Worm (Caenorhabditis elegans) whole organism, L1 larva: ENCODE measurements around the gene C50F4.1.

Source experiments
- C16A3.4 ChIP-seq: fragments of 150-350 bp; optimal IDR thresholded peaks from 2 replicates; lab custom pipeline; 2014; ENCODE audit warnings: missing biosample characterization, missing genetic modification characterization
- aly-2 ChIP-seq: fragments of 150-350 bp; optimal IDR thresholded peaks from 2 replicates; lab custom pipeline; 2014; ENCODE audit warnings: missing biosample characterization, missing genetic modification characterization
- blmp-1 ChIP-seq: fragments of 150-350 bp; optimal IDR thresholded peaks from 2 replicates; lab custom pipeline; 2014; ENCODE audit warnings: missing biosample characterization, missing genetic modification characterization
- ceh-8 ChIP-seq: fragments of 200-800 bp; sonication (Bioruptor generic); optimal IDR thresholded peaks from 2 replicates; lab custom pipeline; 2018; ENCODE audit warnings: mild to moderate bottlenecking, missing genetic modification characterization, moderate library complexity, missing compliant biosample characterization
- dsc-1 ChIP-seq: sonication (generic microtip); optimal IDR thresholded peaks from 2 replicates; lab custom pipeline; 2016; ENCODE audit warnings: mild to moderate bottlenecking, missing genetic modification characterization, missing compliant biosample characterization
- efl-1 ChIP-seq, 4 experiments: fragments of 150-350 bp; optimal IDR thresholded peaks in 3 of 4; peaks in 1 of 4; 1 replicate in 1 of 4; 2 replicates in 3 of 4; lab custom pipeline; 2014; ENCODE audit warnings: missing biosample characterization in 2 of 4, missing genetic modification characterization in 2 of 4, missing genetic modification reagents in 2 of 4
- efl-3 ChIP-seq: fragments of 200-800 bp; sonication (Bioruptor generic); optimal IDR thresholded peaks from 2 replicates; lab custom pipeline; 2018; ENCODE audit warnings: mild to moderate bottlenecking, missing genetic modification characterization, missing compliant biosample characterization
- egl-27 ChIP-seq, 2 experiments: fragments of 150-350 bp in 1 of 2; sonication (generic microtip); optimal IDR thresholded peaks; 3 replicates each; lab custom pipeline; 2017 to 2018; ENCODE audit warnings: missing biosample characterization in 2 of 2, missing genetic modification characterization in 2 of 2, missing genetic modification reagents in 2 of 2
- elt-2 ChIP-seq: sonication (generic microtip); optimal IDR thresholded peaks from 2 replicates; lab custom pipeline; 2016; ENCODE audit warnings: missing genetic modification characterization, mild to moderate bottlenecking, inconsistent platforms, missing compliant biosample characterization, missing genetic modification reagents
- fkh-10 ChIP-seq: sonication (generic microtip); optimal IDR thresholded peaks from 2 replicates; lab custom pipeline; 2017; ENCODE audit warnings: missing biosample characterization, missing genetic modification reagents, missing genetic modification characterization
- fkh-4 ChIP-seq: sonication (generic microtip); optimal IDR thresholded peaks from 2 replicates; lab custom pipeline; 2016; ENCODE audit warnings: missing compliant biosample characterization, missing genetic modification characterization, borderline replicate concordance
- fkh-8 ChIP-seq: sonication (generic microtip); optimal IDR thresholded peaks from 2 replicates; lab custom pipeline; 2016; ENCODE audit warnings: mild to moderate bottlenecking, missing genetic modification characterization, missing compliant biosample characterization
- hlh-17 ChIP-seq: fragments of 200-800 bp; sonication (Bioruptor generic); optimal IDR thresholded peaks from 2 replicates; lab custom pipeline; 2018; ENCODE audit warnings: missing genetic modification characterization, mild to moderate bottlenecking, missing compliant biosample characterization, moderate library complexity, borderline replicate concordance
- hpl-2 ChIP-seq: fragments of 150-350 bp; optimal IDR thresholded peaks from 2 replicates; lab custom pipeline; 2014; ENCODE audit warnings: missing biosample characterization, missing genetic modification reagents, missing genetic modification characterization
- irx-1 ChIP-seq: sonication (generic microtip); optimal IDR thresholded peaks from 2 replicates; lab custom pipeline; 2016; ENCODE audit warnings: missing genetic modification characterization, missing compliant biosample characterization
- jun-1 ChIP-seq: fragments of 150-350 bp; optimal IDR thresholded peaks from 2 replicates; lab custom pipeline; 2014; ENCODE audit warnings: missing biosample characterization, missing genetic modification reagents, missing genetic modification characterization
- lin-13 ChIP-seq: fragments of 150-350 bp; optimal IDR thresholded peaks from 2 replicates; lab custom pipeline; 2014; ENCODE audit warnings: missing biosample characterization, missing genetic modification reagents, missing genetic modification characterization
- lin-14 ChIP-seq: fragments of 200-800 bp; sonication (Bioruptor generic); optimal IDR thresholded peaks from 2 replicates; lab custom pipeline; 2018; ENCODE audit warnings: mild to moderate bottlenecking, missing genetic modification characterization, moderate library complexity, missing compliant biosample characterization
- lin-35 ChIP-seq, 2 experiments: fragments of 150-350 bp; optimal IDR thresholded peaks; 2 replicates each; lab custom pipeline; 2014; ENCODE audit warnings: missing biosample characterization in 2 of 2, missing genetic modification characterization in 2 of 2, missing genetic modification reagents in 2 of 2
- mdl-1 ChIP-seq, 2 experiments: fragments of 150-350 bp; optimal IDR thresholded peaks; 2 replicates each; lab custom pipeline; 2014 to 2017; ENCODE audit warnings: missing biosample characterization in 2 of 2, missing genetic modification characterization in 2 of 2, inconsistent platforms in 1 of 2
- mef-2 ChIP-seq: fragments of 150-350 bp; optimal IDR thresholded peaks from 2 replicates; lab custom pipeline; 2014; ENCODE audit warnings: missing biosample characterization, missing genetic modification characterization
- nhr-11 ChIP-seq: fragments of 150-350 bp; optimal IDR thresholded peaks from 2 replicates; lab custom pipeline; 2014; ENCODE audit warnings: missing biosample characterization, missing genetic modification characterization
- nhr-237 ChIP-seq: fragments of 150-350 bp; optimal IDR thresholded peaks from 2 replicates; lab custom pipeline; 2014; ENCODE audit warnings: missing biosample characterization, missing genetic modification characterization
- nhr-71 ChIP-seq: sonication (generic microtip); optimal IDR thresholded peaks from 2 replicates; lab custom pipeline; 2016; ENCODE audit warnings: mild to moderate bottlenecking, missing genetic modification characterization, moderate library complexity, missing compliant biosample characterization
- nhr-90 ChIP-seq: sonication (generic microtip); optimal IDR thresholded peaks from 2 replicates; lab custom pipeline; 2016; ENCODE audit warnings: mild to moderate bottlenecking, missing genetic modification characterization, missing compliant biosample characterization; ENCODE audit not compliant: poor library complexity
- pax-3 ChIP-seq: fragments of 200-800 bp; sonication (Bioruptor generic); optimal IDR thresholded peaks from 2 replicates; lab custom pipeline; 2018; ENCODE audit warnings: mild to moderate bottlenecking, missing genetic modification characterization, moderate library complexity, missing compliant biosample characterization
- rnt-1 ChIP-seq: sonication (generic microtip); optimal IDR thresholded peaks from 2 replicates; lab custom pipeline; 2016; ENCODE audit warnings: mild to moderate bottlenecking, missing genetic modification characterization, moderate library complexity, missing compliant biosample characterization
- skn-1 ChIP-seq: fragments of 150-350 bp; optimal IDR thresholded peaks from 2 replicates; lab custom pipeline; 2014; ENCODE audit warnings: missing biosample characterization, missing genetic modification characterization
- snpc-4 ChIP-seq: fragments of 150-350 bp; optimal IDR thresholded peaks from 2 replicates; lab custom pipeline; 2014; ENCODE audit warnings: missing biosample characterization, missing genetic modification characterization
- sox-4 ChIP-seq: sonication (generic microtip); optimal IDR thresholded peaks from 2 replicates; lab custom pipeline; 2016; ENCODE audit warnings: missing genetic modification characterization, missing compliant biosample characterization
- sup-37 ChIP-seq: fragments of 200-800 bp; sonication (Bioruptor generic); optimal IDR thresholded peaks from 2 replicates; lab custom pipeline; 2018; ENCODE audit warnings: mild to moderate bottlenecking, missing genetic modification characterization, missing compliant biosample characterization
- tlp-1 ChIP-seq: fragments of 150-350 bp; optimal IDR thresholded peaks from 2 replicates; lab custom pipeline; 2014; ENCODE audit warnings: missing biosample characterization, missing genetic modification characterization
- unc-30 ChIP-seq: sonication (generic microtip); optimal IDR thresholded peaks from 2 replicates; lab custom pipeline; 2017; ENCODE audit warnings: missing biosample characterization, missing genetic modification characterization
- ztf-4 ChIP-seq: fragments of 150-350 bp; optimal IDR thresholded peaks from 2 replicates; lab custom pipeline; 2014; ENCODE audit warnings: missing biosample characterization, missing genetic modification characterization

C50F4.1 gene

ce11 chrV:9480566-9480965, 46.0 kb upstream of the C50F4.1 start, which contains the start of gene K06A4.6:
K06A4.6 (minus strand) TSS chrV:9480666.
- TF ChIP-seq skn-1 (tag; lab: Kevin White, UChicago) (no peak), tlp-1 (tag; lab: Kevin White, UChicago) (no peak)

DNA sequence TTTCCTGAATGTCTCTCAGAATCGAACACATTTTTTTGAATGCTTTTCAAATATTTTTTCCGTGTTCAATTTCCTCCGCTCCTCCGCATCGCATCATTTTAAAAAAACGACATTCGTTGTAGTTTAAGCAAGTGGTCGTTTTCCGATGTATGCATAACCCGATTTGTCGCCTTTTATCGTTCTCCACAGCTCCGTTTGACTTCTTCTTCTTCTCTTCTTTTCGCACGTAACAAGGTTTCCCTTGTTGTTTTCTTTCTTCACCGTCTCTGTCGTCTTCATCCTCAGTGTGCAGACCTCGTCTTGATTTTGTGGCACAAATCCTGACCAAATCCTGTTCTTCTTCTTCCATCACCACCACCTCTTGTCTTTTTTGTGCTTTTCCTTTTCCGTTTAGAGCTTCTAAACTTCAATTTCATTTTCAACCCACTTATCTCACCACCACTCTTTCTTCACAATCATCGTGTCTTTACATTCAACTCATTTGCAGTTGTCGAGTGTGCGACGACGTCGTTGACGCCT, 42.8 kb upstream of the C50F4.1 start, which contains the start of gene K06A4.2:
Gene K06A4.2 (plus strand): TSS at position 469 of the 519 bp plus-strand sequence.
- TF ChIP-seq fkh-8 (no peak), fkh-10 (GFP tag; lab: Kevin White, UChicago) (peak; percentile 90), lin-14 (GFP tag; lab: Kevin White, UChicago) (peak; percentile 57)

DNA sequence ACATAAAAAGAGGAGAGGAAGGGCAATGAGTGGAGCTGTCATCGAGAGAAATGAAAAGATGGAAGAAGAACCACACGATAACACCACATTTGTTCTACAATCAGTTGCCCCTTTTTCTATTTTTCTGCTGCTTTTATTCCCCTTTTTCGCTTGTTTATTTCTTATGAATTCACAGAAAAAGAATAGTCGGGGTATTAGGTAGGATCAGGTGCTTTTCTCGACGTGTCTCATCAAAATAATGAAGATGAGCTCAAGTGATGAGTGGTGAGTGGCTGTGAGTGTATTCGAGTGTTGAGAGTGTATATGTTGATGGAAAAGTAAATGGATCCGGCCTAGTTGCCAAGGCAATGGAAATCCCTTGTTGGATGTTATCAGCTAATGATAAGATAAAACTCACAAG, 41.1 kb upstream of the C50F4.1 start:
- TF ChIP-seq hpl-2 (GFP tag; lab: Kevin White, UChicago) (no peak), blmp-1 (tag; lab: Kevin White, UChicago) (no peak), lin-35 (GFP tag; optimal IDR thresholded peaks at IDR 0.05; lab: Kevin White, UChicago) (no peak), sup-37 (GFP tag; lab: Kevin White, UChicago) (no peak), lin-13 (no peak), fkh-8 (peak; percentile 15), dsc-1 (peak; percentile 88), fkh-4 (tag; lab: Kevin White, UChicago) (no peak), C16A3.4 (tag; lab: Kevin White, UChicago) (no peak), nhr-11 (tag; lab: Kevin White, UChicago) (no peak), nhr-237 (tag; lab: Kevin White, UChicago) (no peak), hlh-17 (GFP tag; lab: Kevin White, UChicago) (no peak), mef-2 (tag; lab: Kevin White, UChicago) (no peak), efl-1 (optimal IDR thresholded peaks at IDR 0.05; lab: Kevin White, UChicago) (no peak), efl-1 (GFP tag; optimal IDR thresholded peaks at IDR 0.05 in 1 of 2; lab: Kevin White, UChicago) (peak in 1 of 2 experiments; percentile 69), snpc-4 (tag; lab: Kevin White, UChicago) (no peak), sox-4 (tag; lab: Kevin White, UChicago) (peak; percentile 9), pax-3 (tag; lab: Kevin White, UChicago) (peak; percentile 38), nhr-71 (tag; lab: Kevin White, UChicago) (peak; percentile 5), fkh-10 (GFP tag; lab: Kevin White, UChicago) (no peak), ztf-4 (tag; lab: Kevin White, UChicago) (no peak), rnt-1 (tag; lab: Kevin White, UChicago) (no peak), unc-30 (tag; lab: Kevin White, UChicago) (no peak), aly-2 (tag; lab: Kevin White, UChicago) (no peak)

DNA sequence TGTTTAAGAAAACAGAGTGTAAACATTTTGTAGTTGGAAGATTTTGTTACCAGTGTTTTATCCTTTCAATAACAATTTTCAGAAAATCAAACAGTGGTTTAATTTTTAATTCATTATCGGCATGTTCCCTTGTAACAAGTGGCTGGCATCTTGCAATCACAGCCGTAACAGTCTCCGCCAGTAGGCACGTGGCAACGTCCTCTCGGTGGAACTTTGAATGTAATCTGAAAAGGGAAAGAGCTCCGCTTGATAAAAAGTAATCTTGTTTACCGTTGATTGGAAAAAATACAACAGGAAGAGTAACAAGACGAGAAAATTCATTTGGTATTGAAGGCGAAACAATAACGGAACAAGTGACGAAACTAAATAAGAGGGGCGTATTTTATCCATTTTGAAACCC, 37.2 kb upstream of the C50F4.1 start, which contains the start of gene K06A4.10:
Gene K06A4.10 (minus strand): TSS at position 390 of the 400 bp plus-strand sequence.
- TF ChIP-seq irx-1 (tag; lab: Kevin White, UChicago): no peak
- TF ChIP-seq efl-3 (GFP tag; lab: Kevin White, UChicago): no peak
- TF ChIP-seq egl-27 (tag; optimal IDR thresholded peaks at IDR 0.05; lab: Kevin White, UChicago): no peak
- peak; percentile 46 for TF ChIP-seq elt-2 (tag; lab: Kevin White, UChicago)
- no peak for TF ChIP-seq mdl-1 (tag; optimal IDR thresholded peaks at IDR 0.05; lab: Kevin White, UChicago)
- no peak for TF ChIP-seq jun-1 (tag; lab: Kevin White, UChicago)
- TF ChIP-seq nhr-90 (tag; lab: Kevin White, UChicago): no peak
- no peak for TF ChIP-seq ceh-8 (GFP tag; lab: Kevin White, UChicago)
- TF ChIP-seq nhr-237 (tag; lab: Kevin White, UChicago): no peak
